Worm (Caenorhabditis elegans) whole organism, L3 larva: ENCODE results near the gene R11A8.1.

ENCODE experiments used
- R02D3.7 ChIP-seq: fragments of 150-350 bp; optimal IDR thresholded peaks from 2 replicates; lab custom pipeline; 2014; ENCODE audit warnings: missing biosample characterization, missing genetic modification characterization
- ZK546.5 ChIP-seq: sonication (generic microtip); optimal IDR thresholded peaks from 2 replicates; lab custom pipeline; 2017; ENCODE audit warnings: missing biosample characterization, missing genetic modification characterization
- aly-2 ChIP-seq: fragments of 150-350 bp; optimal IDR thresholded peaks from 2 replicates; lab custom pipeline; 2014; ENCODE audit warnings: missing biosample characterization, missing genetic modification characterization
- ama-1 ChIP-seq: fragments of 150-350 bp; optimal IDR thresholded peaks from 2 replicates; lab custom pipeline; 2018
- ceh-16 ChIP-seq: sonication (generic microtip); optimal IDR thresholded peaks from 2 replicates; lab custom pipeline; 2017; ENCODE audit warnings: missing biosample characterization, missing genetic modification characterization
- ceh-28 ChIP-seq: fragments of 150-350 bp; optimal IDR thresholded peaks from 2 replicates; lab custom pipeline; 2014; ENCODE audit warnings: missing biosample characterization, missing genetic modification reagents, missing genetic modification characterization
- ceh-82 ChIP-seq: fragments of 150-350 bp; optimal IDR thresholded peaks from 2 replicates; lab custom pipeline; 2014; ENCODE audit warnings: missing biosample characterization, missing genetic modification characterization
- ceh-9 ChIP-seq: sonication (generic microtip); optimal IDR thresholded peaks from 2 replicates; lab custom pipeline; 2018; ENCODE audit warnings: missing biosample characterization, missing genetic modification characterization
- daf-12 ChIP-seq: fragments of 150-350 bp; optimal IDR thresholded peaks from 2 replicates; lab custom pipeline; 2014; ENCODE audit warnings: missing biosample characterization, missing genetic modification reagents, missing genetic modification characterization
- egl-27 ChIP-seq: sonication (generic microtip); optimal IDR thresholded peaks from 4 replicates; lab custom pipeline; 2017; ENCODE audit warnings: missing biosample characterization, missing genetic modification reagents, missing genetic modification characterization
- egl-5 ChIP-seq: fragments of 150-350 bp; optimal IDR thresholded peaks from 2 replicates; lab custom pipeline; 2017; ENCODE audit warnings: missing biosample characterization, missing genetic modification reagents, missing genetic modification characterization, inconsistent platforms
- elt-1 ChIP-seq: fragments of 150-350 bp; optimal IDR thresholded peaks from 2 replicates; lab custom pipeline; 2014; ENCODE audit warnings: missing biosample characterization, missing genetic modification characterization
- elt-2 ChIP-seq: sonication (generic microtip); optimal IDR thresholded peaks from 2 replicates; lab custom pipeline; 2016; ENCODE audit warnings: missing genetic modification reagents, mild to moderate bottlenecking, missing genetic modification characterization, missing compliant biosample characterization
- elt-3 ChIP-seq, 3 experiments: fragments of 150-350 bp in 1 of 3; sonication (generic microtip) in 2 of 3; optimal IDR thresholded peaks; 2 replicates in 2 of 3; 4 replicates in 1 of 3; lab custom pipeline; 2014 to 2017; ENCODE audit warnings: missing biosample characterization in 3 of 3, missing genetic modification characterization in 3 of 3
- eor-1 ChIP-seq, 2 experiments: fragments of 150-350 bp; optimal IDR thresholded peaks; 2 replicates each; lab custom pipeline; 2014 to 2018; ENCODE audit warnings: missing biosample characterization in 2 of 2, missing genetic modification characterization in 2 of 2
- fkh-10 ChIP-seq: sonication (generic microtip); optimal IDR thresholded peaks from 2 replicates; lab custom pipeline; 2017; ENCODE audit warnings: missing biosample characterization, missing genetic modification reagents, missing genetic modification characterization
- fkh-2 ChIP-seq: fragments of 150-350 bp; optimal IDR thresholded peaks from 2 replicates; lab custom pipeline; 2014; ENCODE audit warnings: missing biosample characterization, missing genetic modification reagents, missing genetic modification characterization
- fos-1 ChIP-seq: fragments of 150-350 bp; optimal IDR thresholded peaks from 2 replicates; lab custom pipeline; 2014; ENCODE audit warnings: missing biosample characterization, missing genetic modification characterization
- hmg-11 ChIP-seq: sonication (generic microtip); optimal IDR thresholded peaks from 2 replicates; lab custom pipeline; 2016; ENCODE audit warnings: missing genetic modification characterization, missing compliant biosample characterization
- jun-1 ChIP-seq: fragments of 150-350 bp; optimal IDR thresholded peaks from 2 replicates; lab custom pipeline; 2014; ENCODE audit warnings: missing biosample characterization, missing genetic modification reagents, missing genetic modification characterization
- lin-15B ChIP-seq: fragments of 150-350 bp; optimal IDR thresholded peaks from 2 replicates; lab custom pipeline; 2014; ENCODE audit warnings: missing biosample characterization, missing genetic modification characterization
- lin-39 ChIP-seq: fragments of 150-350 bp; optimal IDR thresholded peaks from 2 replicates; lab custom pipeline; 2018; ENCODE audit warnings: missing biosample characterization, missing genetic modification reagents, missing genetic modification characterization
- lsy-12 ChIP-seq: sonication (generic microtip); optimal IDR thresholded peaks from 2 replicates; lab custom pipeline; 2016; ENCODE audit warnings: mild to moderate bottlenecking, missing genetic modification characterization, missing compliant biosample characterization
- mdl-1 ChIP-seq: fragments of 150-350 bp; optimal IDR thresholded peaks from 2 replicates; lab custom pipeline; 2014; ENCODE audit warnings: missing biosample characterization, missing genetic modification characterization
- mml-1 ChIP-seq: fragments of 150-350 bp; sonication (generic microtip); optimal IDR thresholded peaks from 3 replicates; lab custom pipeline; 2014; ENCODE audit warnings: missing biosample characterization, missing genetic modification characterization
- nfya-1 ChIP-seq: sonication (generic microtip); optimal IDR thresholded peaks from 2 replicates; lab custom pipeline; 2017; ENCODE audit warnings: missing genetic modification characterization, mild to moderate bottlenecking, missing compliant biosample characterization, antibody characterized with exemption, moderate library complexity; ENCODE audit not compliant: insufficient read depth
- nhr-11 ChIP-seq: fragments of 150-350 bp; optimal IDR thresholded peaks from 2 replicates; lab custom pipeline; 2014; ENCODE audit warnings: missing biosample characterization, missing genetic modification characterization
- nhr-12 ChIP-seq: fragments of 150-350 bp; optimal IDR thresholded peaks from 2 replicates; lab custom pipeline; 2014; ENCODE audit warnings: missing biosample characterization, missing genetic modification characterization
- nhr-23 ChIP-seq: fragments of 150-350 bp; optimal IDR thresholded peaks from 2 replicates; lab custom pipeline; 2014; ENCODE audit warnings: missing biosample characterization, missing genetic modification reagents, missing genetic modification characterization
- nhr-237 ChIP-seq: fragments of 150-350 bp; optimal IDR thresholded peaks from 2 replicates; lab custom pipeline; 2014; ENCODE audit warnings: missing biosample characterization, missing genetic modification characterization
- nhr-25 ChIP-seq: sonication (generic microtip); optimal IDR thresholded peaks from 2 replicates; lab custom pipeline; 2017; ENCODE audit warnings: missing biosample characterization, missing genetic modification characterization
- nhr-28 ChIP-seq: fragments of 150-350 bp; optimal IDR thresholded peaks from 2 replicates; lab custom pipeline; 2014; ENCODE audit warnings: missing biosample characterization, missing genetic modification characterization
- nhr-43 ChIP-seq: sonication (generic microtip); optimal IDR thresholded peaks from 2 replicates; lab custom pipeline; 2016; ENCODE audit warnings: mild to moderate bottlenecking, missing genetic modification characterization, missing compliant biosample characterization; ENCODE audit not compliant: poor library complexity, severe bottlenecking
- nhr-67 ChIP-seq: fragments of 150-350 bp; optimal IDR thresholded peaks from 2 replicates; lab custom pipeline; 2014; ENCODE audit warnings: missing biosample characterization, missing genetic modification characterization
- nhr-76 ChIP-seq: fragments of 150-350 bp; sonication (generic microtip); optimal IDR thresholded peaks from 5 replicates; lab custom pipeline; 2014; ENCODE audit warnings: missing biosample characterization, missing genetic modification characterization
- nhr-77 ChIP-seq: fragments of 150-350 bp; optimal IDR thresholded peaks from 2 replicates; lab custom pipeline; 2014; ENCODE audit warnings: missing biosample characterization, missing genetic modification characterization
- pha-4 ChIP-seq: fragments of 150-350 bp; optimal IDR thresholded peaks from 2 replicates; lab custom pipeline; 2014; ENCODE audit warnings: missing biosample characterization, missing genetic modification reagents, missing genetic modification characterization
- pqm-1 ChIP-seq: fragments of 150-350 bp; optimal IDR thresholded peaks from 2 replicates; lab custom pipeline; 2017; ENCODE audit warnings: missing biosample characterization, missing genetic modification characterization, inconsistent platforms
- sea-2 ChIP-seq: fragments of 150-350 bp; sonication (generic microtip); optimal IDR thresholded peaks from 4 replicates; lab custom pipeline; 2014; ENCODE audit warnings: missing biosample characterization, missing genetic modification reagents, missing genetic modification characterization
- skn-1 ChIP-seq: fragments of 150-350 bp; optimal IDR thresholded peaks from 2 replicates; lab custom pipeline; 2014; ENCODE audit warnings: missing biosample characterization, missing genetic modification characterization
- snpc-4 ChIP-seq: fragments of 150-350 bp; optimal IDR thresholded peaks from 2 replicates; lab custom pipeline; 2014; ENCODE audit warnings: missing biosample characterization, missing genetic modification characterization
- tbx-2 ChIP-seq: sonication (generic microtip); optimal IDR thresholded peaks from 2 replicates; lab custom pipeline; 2016; ENCODE audit warnings: mild to moderate bottlenecking, missing genetic modification characterization, missing compliant biosample characterization
- unc-39 ChIP-seq: sonication (generic microtip); optimal IDR thresholded peaks from 4 replicates; lab custom pipeline; 2017; ENCODE audit warnings: missing biosample characterization, missing genetic modification characterization
- unc-62 ChIP-seq: fragments of 150-350 bp; sonication (generic microtip); optimal IDR thresholded peaks from 4 replicates; lab custom pipeline; 2014; ENCODE audit warnings: missing biosample characterization, missing genetic modification reagents, missing genetic modification characterization
- zag-1 ChIP-seq: fragments of 150-350 bp; optimal IDR thresholded peaks from 2 replicates; lab custom pipeline; 2014; ENCODE audit warnings: missing biosample characterization, missing genetic modification characterization
- ztf-11 ChIP-seq: fragments of 150-350 bp; optimal IDR thresholded peaks from 2 replicates; lab custom pipeline; 2014; ENCODE audit warnings: missing biosample characterization, missing genetic modification characterization
- ztf-4 ChIP-seq: fragments of 150-350 bp; optimal IDR thresholded peaks from 2 replicates; lab custom pipeline; 2014; ENCODE audit warnings: missing biosample characterization, missing genetic modification characterization

Gene R11A8.1

DNA sequence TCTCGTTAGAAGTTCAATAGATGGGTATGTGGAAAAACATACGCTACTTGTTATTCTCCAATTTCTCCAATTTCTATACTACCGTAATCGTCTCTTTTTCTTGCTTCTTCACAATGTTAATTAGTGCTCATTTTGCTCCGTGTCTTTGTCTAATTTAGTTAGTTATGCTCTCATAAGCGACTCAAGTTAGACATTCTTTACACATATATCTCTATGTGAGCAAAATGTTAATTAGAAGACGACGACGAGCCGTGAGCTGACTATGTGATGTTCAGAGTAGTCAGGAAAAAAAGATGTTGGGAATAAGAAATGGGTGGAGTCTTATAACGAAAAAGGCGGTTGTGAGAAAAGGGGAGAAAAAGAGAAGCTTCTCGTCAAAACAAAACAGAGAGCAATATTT lies 9.4 kb downstream of the R11A8.1 start:
- TF ChIP-seq elt-2 (tag; lab: Kevin White, UChicago) (no peak), nhr-43 (tag; lab: Kevin White, UChicago) (no peak), pha-4 (tag; lab: Kevin White, UChicago) (no peak), ceh-9 (no peak)

DNA sequence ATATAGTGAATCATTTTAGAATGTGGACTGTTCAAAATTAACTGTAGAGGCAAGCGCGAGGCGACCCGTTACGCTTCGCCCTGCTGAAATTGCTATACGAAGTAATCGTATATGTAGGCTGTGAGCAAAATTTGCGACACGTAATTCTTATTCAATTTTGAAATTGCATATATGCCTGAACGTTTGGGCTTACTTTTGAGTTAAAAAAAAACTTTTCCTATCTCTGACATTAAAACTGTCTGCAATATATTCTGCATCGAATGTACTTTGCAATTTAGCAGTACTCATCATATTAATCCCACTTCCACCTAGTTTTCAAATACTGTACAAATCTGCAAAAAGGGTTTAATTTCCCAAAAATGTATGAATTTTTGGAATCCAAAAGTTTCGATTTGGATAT lies 10.0 kb downstream of the R11A8.1 start:
- TF ChIP-seq lin-39: no peak
- TF ChIP-seq lin-15B (tag; lab: Kevin White, UChicago): no peak

DNA sequence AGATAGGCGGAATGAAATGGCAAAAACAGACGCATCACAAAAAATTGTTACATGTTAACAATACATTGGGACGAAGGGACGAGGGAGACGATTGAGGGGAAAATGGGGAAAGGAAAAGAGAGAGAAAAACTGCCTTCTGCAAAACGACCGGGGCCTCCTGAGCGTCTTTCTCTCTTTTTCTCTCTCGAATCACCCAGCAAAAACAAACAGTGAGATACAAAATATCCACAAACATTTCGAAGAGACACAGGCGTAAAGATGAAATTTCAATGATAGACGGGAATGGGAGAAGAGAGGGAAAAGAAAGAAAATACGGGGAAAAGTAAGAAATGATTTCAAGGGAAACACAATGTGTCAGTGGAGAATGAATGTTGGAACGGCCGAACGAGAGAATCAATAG lies 11.0 kb downstream of the R11A8.1 start:
- TF ChIP-seq ceh-9 (no peak), nhr-25 (tag; lab: Kevin White, UChicago) (no peak), unc-39 (tag; lab: Kevin White, UChicago) (no peak), skn-1 (tag; lab: Kevin White, UChicago) (no peak), fkh-10 (no peak), nhr-237 (tag; lab: Kevin White, UChicago) (no peak), aly-2 (no peak), ceh-82 (no peak), egl-27 (tag; lab: Kevin White, UChicago) (no peak), elt-2 (tag; lab: Kevin White, UChicago) (peak; percentile 4), tbx-2 (tag; lab: Kevin White, UChicago) (no peak), fkh-2 (tag; lab: Kevin White, UChicago) (no peak), pqm-1 (tag; lab: Kevin White, UChicago) (no peak), hmg-11 (tag; lab: Kevin White, UChicago) (peak; percentile 50), ztf-11 (tag; lab: Kevin White, UChicago) (no peak), nhr-43 (tag; lab: Kevin White, UChicago) (no peak), nfya-1 (tag; lab: Kevin White, UChicago) (peak; percentile 75), daf-12 (tag; lab: Kevin White, UChicago) (no peak), zag-1 (tag; lab: Kevin White, UChicago) (no peak), snpc-4 (tag; lab: Kevin White, UChicago) (peak; percentile 25), sea-2 (GFP tag; lab: Kevin White, UChicago) (no peak), nhr-23 (tag; lab: Kevin White, UChicago) (peak; percentile 27), lsy-12 (no peak), pha-4 (tag; lab: Kevin White, UChicago) (peak; percentile 78), nhr-28 (tag; lab: Kevin White, UChicago) (no peak), eor-1 (tag; optimal IDR thresholded peaks at IDR 0.05; lab: Kevin White, UChicago) (no peak), R02D3.7 (tag; lab: Kevin White, UChicago) (no peak), mdl-1 (tag; lab: Kevin White, UChicago) (no peak), egl-5 (tag; lab: Kevin White, UChicago) (peak; percentile 33), unc-62 (no peak), nhr-67 (tag; lab: Kevin White, UChicago) (no peak), nhr-76 (tag; lab: Kevin White, UChicago) (no peak), ceh-16 (tag; lab: Kevin White, UChicago) (no peak), lin-15B (tag; lab: Kevin White, UChicago) (peak; percentile 25), elt-1 (tag; lab: Kevin White, UChicago) (no peak), nhr-77 (no peak), ceh-28 (tag; lab: Kevin White, UChicago) (peak; percentile 1), nhr-11 (no peak), ztf-4 (tag; lab: Kevin White, UChicago) (no peak), nhr-12 (tag; lab: Kevin White, UChicago) (no peak), fos-1 (no peak), ZK546.5 (tag; lab: Kevin White, UChicago) (no peak), jun-1 (tag; lab: Kevin White, UChicago) (peak; percentile 1), lin-39 (peak; percentile 41), elt-3 (tag; optimal IDR thresholded peaks at IDR 0.05; lab: Kevin White, UChicago) (no peak), mml-1 (tag; lab: Kevin White, UChicago) (no peak), ama-1 (no peak)
